Worm (Caenorhabditis elegans): ENCODE data around the gene F01D5.6.

F01D5.6 gene

ce11 chrII:13981819-13982218, 24.5 kb upstream of the F01D5.6 start:
- TF ChIP-seq hmg-4 (GFP tag; optimal IDR thresholded peaks at IDR 0.05) (no peak), pes-1 (GFP tag; IDR thresholded peaks at IDR 0.05) (no peak), scrt-1 (GFP tag; IDR thresholded peaks at IDR 0.05) (no peak), B0310.2 (tag; optimal IDR thresholded peaks at IDR 0.05) (no peak), hnd-1 (tag; optimal IDR thresholded peaks at IDR 0.05) (no peak), F13C5.2 (tag; optimal IDR thresholded peaks at IDR 0.05) (no peak), tra-4 (tag; optimal IDR thresholded peaks at IDR 0.05) (no peak), flt-1 (GFP tag; IDR thresholded peaks at IDR 0.05) (no peak), tbx-37 (GFP tag; conservative IDR thresholded peaks at IDR 0.05) (no peak), sea-1 (GFP tag; conservative IDR thresholded peaks at IDR 0.05) (no peak), ets-7 (tag; optimal IDR thresholded peaks at IDR 0.05) (no peak), hmbx-1 (tag; optimal IDR thresholded peaks at IDR 0.05) (no peak), aly-1 (tag; optimal IDR thresholded peaks at IDR 0.05) (no peak), ceh-36 (tag; optimal IDR thresholded peaks at IDR 0.05) (no peak)

- no peak for TF ChIP-seq flt-1 (GFP tag; IDR thresholded peaks at IDR 0.05)
- TF ChIP-seq hmg-4 (GFP tag; optimal IDR thresholded peaks at IDR 0.05): no peak
- no peak for TF ChIP-seq hmbx-1 (tag; optimal IDR thresholded peaks at IDR 0.05)
- TF ChIP-seq ama-1 (optimal IDR thresholded peaks at IDR 0.05): no peak
- TF ChIP-seq aly-1 (tag; optimal IDR thresholded peaks at IDR 0.05): no peak
- TF ChIP-seq hnd-1 (tag; optimal IDR thresholded peaks at IDR 0.05): no peak
- TF ChIP-seq tbx-11 (GFP tag; IDR thresholded peaks at IDR 0.05): no peak
- TF ChIP-seq F13C5.2 (tag; optimal IDR thresholded peaks at IDR 0.05): no peak
- TF ChIP-seq tra-4 (tag; optimal IDR thresholded peaks at IDR 0.05): no peak
Observed at ce11 chrII:13982247-13982646, 24.1 kb upstream of the F01D5.6 start.

- TF ChIP-seq ets-7 (tag; optimal IDR thresholded peaks at IDR 0.05) (no peak), scrt-1 (GFP tag; IDR thresholded peaks at IDR 0.05) (no peak), tbx-11 (GFP tag; IDR thresholded peaks at IDR 0.05) (no peak), aly-1 (tag; optimal IDR thresholded peaks at IDR 0.05) (no peak), flt-1 (GFP tag; IDR thresholded peaks at IDR 0.05) (no peak)
Observed at ce11 chrII:13982923-13983322, 23.4 kb upstream of the F01D5.6 start, which contains the start of the genes Y39G8B.13 and Y39G8B.10. Gene Y39G8B.13, minus strand, starts transcription at chrII:13983047. Gene Y39G8B.10, minus strand, starts transcription at chrII:13983115.

ce11 chrII:13984551-13984950, 21.8 kb upstream of the F01D5.6 start, which contains the start of gene sre-47:
Gene sre-47, minus strand, starts transcription at chrII:13984651.
- TF ChIP-seq B0310.2 (tag; optimal IDR thresholded peaks at IDR 0.05) (no peak), tra-4 (tag; optimal IDR thresholded peaks at IDR 0.05) (no peak), pes-1 (GFP tag; IDR thresholded peaks at IDR 0.05) (no peak), ceh-36 (tag; optimal IDR thresholded peaks at IDR 0.05) (no peak), hmbx-1 (tag; optimal IDR thresholded peaks at IDR 0.05) (no peak), hnd-1 (tag; optimal IDR thresholded peaks at IDR 0.05) (no peak), scrt-1 (GFP tag; IDR thresholded peaks at IDR 0.05) (no peak), ama-1 (optimal IDR thresholded peaks at IDR 0.05) (no peak), hmg-4 (GFP tag; optimal IDR thresholded peaks at IDR 0.05) (no peak), F13C5.2 (tag; optimal IDR thresholded peaks at IDR 0.05) (no peak), tbx-37 (GFP tag; conservative IDR thresholded peaks at IDR 0.05) (no peak)

- TF ChIP-seq hmbx-1 (tag; optimal IDR thresholded peaks at IDR 0.05): peak; percentile 54
Observed at ce11 chrII:13986061-13986460, 20.2 kb upstream of the F01D5.6 start.

- TF ChIP-seq hmbx-1 (tag; optimal IDR thresholded peaks at IDR 0.05) (no peak), tra-4 (tag; optimal IDR thresholded peaks at IDR 0.05) (no peak), tbx-11 (GFP tag; IDR thresholded peaks at IDR 0.05) (no peak), hmg-4 (GFP tag; optimal IDR thresholded peaks at IDR 0.05) (no peak), flt-1 (GFP tag; IDR thresholded peaks at IDR 0.05) (no peak), aly-1 (tag; optimal IDR thresholded peaks at IDR 0.05) (no peak), pes-1 (GFP tag; IDR thresholded peaks at IDR 0.05) (no peak), ceh-13 (GFP tag; optimal IDR thresholded peaks at IDR 0.05) (no peak), F13C5.2 (tag; optimal IDR thresholded peaks at IDR 0.05) (no peak), ets-7 (tag; optimal IDR thresholded peaks at IDR 0.05) (no peak), ceh-36 (tag; optimal IDR thresholded peaks at IDR 0.05) (no peak), B0310.2 (tag; optimal IDR thresholded peaks at IDR 0.05) (no peak), scrt-1 (GFP tag; IDR thresholded peaks at IDR 0.05) (no peak), sea-1 (GFP tag; conservative IDR thresholded peaks at IDR 0.05) (no peak), hnd-1 (tag; optimal IDR thresholded peaks at IDR 0.05) (no peak), tbx-37 (GFP tag; conservative IDR thresholded peaks at IDR 0.05) (no peak), ama-1 (optimal IDR thresholded peaks at IDR 0.05) (no peak)
Observed at ce11 chrII:13991741-13992140, 14.6 kb upstream of the F01D5.6 start, which contains the start of gene Y39G8B.5. Gene Y39G8B.5, minus strand, starts transcription at chrII:13991841.

ce11 chrII:13994934-13995333, 11.4 kb upstream of the F01D5.6 start, which contains the start of gene Y39G8B.7:
Gene Y39G8B.7, minus strand, starts transcription at chrII:13995034.
- TF ChIP-seq tra-4 (tag; optimal IDR thresholded peaks at IDR 0.05) (no peak), hmbx-1 (tag; optimal IDR thresholded peaks at IDR 0.05) (no peak), B0310.2 (tag; optimal IDR thresholded peaks at IDR 0.05) (no peak), ets-7 (tag; optimal IDR thresholded peaks at IDR 0.05) (no peak), hnd-1 (tag; optimal IDR thresholded peaks at IDR 0.05) (no peak), sea-1 (GFP tag; conservative IDR thresholded peaks at IDR 0.05) (no peak), ceh-13 (GFP tag; optimal IDR thresholded peaks at IDR 0.05) (no peak), ceh-36 (tag; optimal IDR thresholded peaks at IDR 0.05) (no peak), tbx-37 (GFP tag; conservative IDR thresholded peaks at IDR 0.05) (no peak), flt-1 (GFP tag; IDR thresholded peaks at IDR 0.05) (no peak), aly-1 (tag; optimal IDR thresholded peaks at IDR 0.05) (no peak), F13C5.2 (tag; optimal IDR thresholded peaks at IDR 0.05) (no peak), pes-1 (GFP tag; IDR thresholded peaks at IDR 0.05) (no peak), ama-1 (optimal IDR thresholded peaks at IDR 0.05) (no peak), scrt-1 (GFP tag; IDR thresholded peaks at IDR 0.05) (no peak), hmg-4 (GFP tag; optimal IDR thresholded peaks at IDR 0.05) (no peak), tbx-11 (GFP tag; IDR thresholded peaks at IDR 0.05) (no peak)

ce11 chrII:13997477-13997876, 8.8 kb upstream of the F01D5.6 start, which contains the start of gene F01D5.1:
Gene F01D5.1, minus strand, starts transcription at chrII:13997581.
- TF ChIP-seq ama-1 (optimal IDR thresholded peaks at IDR 0.05) (no peak), ets-7 (tag; optimal IDR thresholded peaks at IDR 0.05) (no peak), tbx-37 (GFP tag; conservative IDR thresholded peaks at IDR 0.05) (no peak), sea-1 (GFP tag; conservative IDR thresholded peaks at IDR 0.05) (no peak), tra-4 (tag; optimal IDR thresholded peaks at IDR 0.05) (no peak), scrt-1 (GFP tag; IDR thresholded peaks at IDR 0.05) (no peak), flt-1 (GFP tag; IDR thresholded peaks at IDR 0.05) (no peak), ceh-36 (tag; optimal IDR thresholded peaks at IDR 0.05) (no peak), pes-1 (GFP tag; IDR thresholded peaks at IDR 0.05) (no peak), hnd-1 (tag; optimal IDR thresholded peaks at IDR 0.05) (no peak), ceh-13 (GFP tag; optimal IDR thresholded peaks at IDR 0.05) (no peak), B0310.2 (tag; optimal IDR thresholded peaks at IDR 0.05) (no peak), hmbx-1 (tag; optimal IDR thresholded peaks at IDR 0.05) (no peak), aly-1 (tag; optimal IDR thresholded peaks at IDR 0.05) (no peak), F13C5.2 (tag; optimal IDR thresholded peaks at IDR 0.05) (no peak), tbx-11 (GFP tag; IDR thresholded peaks at IDR 0.05) (no peak), hmg-4 (GFP tag; optimal IDR thresholded peaks at IDR 0.05) (no peak)

Measured in whole organism, early embryonic.